Fruit fly (Drosophila melanogaster) whole organism, wandering third instar larva: Measurements from ENCODE around the gene barr.

Experiments
- Abd-B ChIP-seq: fragments of >200 bp; optimal IDR thresholded peaks from 2 replicates; lab custom pipeline; 2017; ENCODE audit warnings: missing biosample characterization, missing genetic modification characterization
- CG32264 ChIP-seq: fragments of 200-800 bp; sonication (Bioruptor generic); optimal IDR thresholded peaks from 2 replicates; lab custom pipeline; 2016; ENCODE audit warnings: missing biosample characterization, missing genetic modification characterization
- CG9705 ChIP-seq: fragments of 200-800 bp; sonication (Bioruptor generic); optimal IDR thresholded peaks from 2 replicates; lab custom pipeline; 2018; ENCODE audit warnings: missing biosample characterization, mild to moderate bottlenecking, missing genetic modification characterization
- CrebA ChIP-seq: fragments of 200-800 bp; sonication (Bioruptor generic); optimal IDR thresholded peaks from 2 replicates; lab custom pipeline; 2016; ENCODE audit warnings: missing biosample characterization, mild to moderate bottlenecking, missing genetic modification characterization, borderline replicate concordance
- Dfd ChIP-seq: fragments of >200 bp; optimal IDR thresholded peaks from 2 replicates; lab custom pipeline; 2017; ENCODE audit warnings: missing biosample characterization, missing genetic modification characterization
- Dif ChIP-seq: fragments of 200-275, 200-300 bp; sonication (Bioruptor generic); optimal IDR thresholded peaks from 2 replicates; lab custom pipeline; 2018; ENCODE audit warnings: missing biosample characterization, missing genetic modification characterization; ENCODE audit not compliant: partially characterized antibody
- GATAd ChIP-seq: sonication (Bioruptor generic); optimal IDR thresholded peaks from 2 replicates; lab custom pipeline; 2016; ENCODE audit warnings: missing biosample characterization, missing genetic modification characterization
- HLH106 ChIP-seq: fragments of 200-800 bp; optimal IDR thresholded peaks from 3 replicates; lab custom pipeline; 2019; ENCODE audit warnings: missing biosample characterization, mild to moderate bottlenecking, missing genetic modification characterization, moderate library complexity
- Hnf4 ChIP-seq: fragments of 200-800 bp; sonication (Bioruptor generic); optimal IDR thresholded peaks from 2 replicates; lab custom pipeline; 2016; ENCODE audit warnings: missing biosample characterization, mild to moderate bottlenecking, missing genetic modification characterization
- Hr78 ChIP-seq: fragments of >200 bp; optimal IDR thresholded peaks from 2 replicates; lab custom pipeline; 2017; ENCODE audit warnings: missing biosample characterization, missing genetic modification characterization
- Hr83 ChIP-seq: fragments of 200-300 bp; sonication (Bioruptor generic); optimal IDR thresholded peaks from 2 replicates; lab custom pipeline; 2016; ENCODE audit warnings: missing biosample characterization, mild to moderate bottlenecking, missing genetic modification characterization, moderate library complexity; ENCODE audit not compliant: poor library complexity, severe bottlenecking
- Jra ChIP-seq: sonication (Bioruptor generic); optimal IDR thresholded peaks from 2 replicates; lab custom pipeline; 2016; ENCODE audit warnings: missing biosample characterization, missing genetic modification characterization
- Mio ChIP-seq: sonication (Bioruptor generic); optimal IDR thresholded peaks from 2 replicates; lab custom pipeline; 2016; ENCODE audit warnings: missing biosample characterization, missing genetic modification characterization
- Myc ChIP-seq: fragments of >200 bp; optimal IDR thresholded peaks from 2 replicates; lab custom pipeline; 2017
- N ChIP-seq: fragments of >200 bp; optimal IDR thresholded peaks from 2 replicates; lab custom pipeline; 2018; ENCODE audit warnings: missing biosample characterization, missing external identifiers, missing genetic modification characterization
- OdsH ChIP-seq: fragments of 200-800 bp; sonication (Bioruptor generic); optimal IDR thresholded peaks from 2 replicates; lab custom pipeline; 2016; ENCODE audit warnings: missing biosample characterization, mild to moderate bottlenecking, missing genetic modification characterization
- Rel ChIP-seq, 2 experiments: fragments of 200-800 bp; sonication (Bioruptor generic) in 1 of 2; optimal IDR thresholded peaks; 2 replicates in 1 of 2; 3 replicates in 1 of 2; lab custom pipeline; 2016 to 2019; ENCODE audit warnings: mild to moderate bottlenecking in 2 of 2, missing biosample characterization in 2 of 2, missing genetic modification characterization in 2 of 2, moderate library complexity in 1 of 2
- Sp1 ChIP-seq: fragments of 200-800 bp; sonication (Bioruptor generic); optimal IDR thresholded peaks from 3 replicates; lab custom pipeline; 2019; ENCODE audit warnings: missing biosample characterization, mild to moderate bottlenecking, missing genetic modification characterization, moderate library complexity
- Vsx2 ChIP-seq: fragments of 200-300, 225-300 bp; sonication (Bioruptor generic); optimal IDR thresholded peaks from 2 replicates; lab custom pipeline; 2018; ENCODE audit warnings: missing biosample characterization, missing genetic modification characterization; ENCODE audit not compliant: partially characterized antibody
- br ChIP-seq: fragments of 200-800 bp; sonication (Bioruptor generic); optimal IDR thresholded peaks from 2 replicates; lab custom pipeline; 2016; ENCODE audit warnings: missing biosample characterization, missing genetic modification characterization
- brk ChIP-seq: fragments of 200-800 bp; sonication (Bioruptor generic); optimal IDR thresholded peaks from 2 replicates; lab custom pipeline; 2016; ENCODE audit warnings: missing biosample characterization, mild to moderate bottlenecking, missing genetic modification characterization
- dl ChIP-seq, 2 experiments: fragments of 175-275, 200-275 bp in 1 of 2; fragments of 200-275 bp in 1 of 2; sonication (Bioruptor generic); optimal IDR thresholded peaks; lab custom pipeline; 2018; ENCODE audit warnings: mild to moderate bottlenecking in 2 of 2, missing biosample characterization in 2 of 2, missing genetic modification characterization in 2 of 2, moderate library complexity in 2 of 2; ENCODE audit not compliant: partially characterized antibody in 2 of 2, insufficient read depth in 1 of 2
- dmrt93B ChIP-seq: fragments of 200-800 bp; sonication (Bioruptor generic); optimal IDR thresholded peaks from 2 replicates; lab custom pipeline; 2018; ENCODE audit warnings: missing biosample characterization, mild to moderate bottlenecking, missing genetic modification characterization
- dsf ChIP-seq: sonication (Bioruptor generic); optimal IDR thresholded peaks from 2 replicates; lab custom pipeline; 2016; ENCODE audit warnings: missing biosample characterization, missing genetic modification characterization, borderline replicate concordance
- ey ChIP-seq: fragments of 200-800 bp; sonication (Bioruptor generic); optimal IDR thresholded peaks from 2 replicates; lab custom pipeline; 2016; ENCODE audit warnings: missing biosample characterization, missing genetic modification characterization
- foxo ChIP-seq, 2 experiments: fragments of 200-800 bp; sonication (Bioruptor generic); optimal IDR thresholded peaks; 2 replicates in 1 of 2; 3 replicates in 1 of 2; lab custom pipeline; 2016 to 2017; ENCODE audit warnings: missing biosample characterization in 2 of 2, missing genetic modification characterization in 2 of 2
- fru ChIP-seq: fragments of 200-800 bp; sonication (Bioruptor generic); optimal IDR thresholded peaks from 3 replicates; lab custom pipeline; 2016; ENCODE audit warnings: missing biosample characterization, mild to moderate bottlenecking, missing genetic modification characterization
- h ChIP-seq: fragments of 200-800 bp; sonication (Bioruptor generic); optimal IDR thresholded peaks from 3 replicates; lab custom pipeline; 2016; ENCODE audit warnings: missing biosample characterization, mild to moderate bottlenecking, missing genetic modification characterization
- jim ChIP-seq: fragments of 175-275, 200-325 bp; sonication (Bioruptor generic); optimal IDR thresholded peaks from 2 replicates; lab custom pipeline; 2016; ENCODE audit warnings: missing biosample characterization, mild to moderate bottlenecking, missing genetic modification characterization
- lola ChIP-seq: fragments of >200 bp; optimal IDR thresholded peaks from 2 replicates; lab custom pipeline; 2017; ENCODE audit warnings: missing biosample characterization, missing genetic modification characterization
- pan ChIP-seq: fragments of >200 bp; optimal IDR thresholded peaks from 2 replicates; lab custom pipeline; 2017
- psq ChIP-seq: fragments of 200-800 bp; sonication (Bioruptor generic); optimal IDR thresholded peaks from 3 replicates; lab custom pipeline; 2017; ENCODE audit warnings: missing biosample characterization, mild to moderate bottlenecking, missing genetic modification characterization, moderate library complexity
- rgr ChIP-seq: fragments of 200-800 bp; sonication (Bioruptor generic); optimal IDR thresholded peaks from 3 replicates; lab custom pipeline; 2016; ENCODE audit warnings: missing biosample characterization, mild to moderate bottlenecking, missing genetic modification characterization
- sage ChIP-seq: fragments of 200-800 bp; sonication (Bioruptor generic); optimal IDR thresholded peaks from 2 replicates; lab custom pipeline; 2016; ENCODE audit warnings: missing biosample characterization, mild to moderate bottlenecking, missing genetic modification characterization
- sv ChIP-seq: fragments of 200-800 bp; sonication (Bioruptor generic); optimal IDR thresholded peaks from 3 replicates; lab custom pipeline; 2016; ENCODE audit warnings: missing biosample characterization, missing genetic modification characterization
- tai ChIP-seq: sonication (Bioruptor generic); optimal IDR thresholded peaks from 2 replicates; lab custom pipeline; 2016; ENCODE audit warnings: missing biosample characterization, missing genetic modification characterization
- usp ChIP-seq: fragments of >200 bp; optimal IDR thresholded peaks from 2 replicates; lab custom pipeline; 2017; ENCODE audit warnings: missing biosample characterization, missing genetic modification characterization
- woc ChIP-seq: sonication (Bioruptor generic); optimal IDR thresholded peaks from 2 replicates; lab custom pipeline; 2016; ENCODE audit warnings: missing biosample characterization, mild to moderate bottlenecking, missing genetic modification characterization

barr gene

dm6 chr2L:20093794-20094193 is 32.6 kb upstream of the barr start, which contains the start of the genes Taf13 and nesd:
Gene Taf13 (minus strand): TSS chr2L:20093849.
Gene nesd (plus strand): TSS chr2L:20093972.
- TF ChIP-seq Rel (GFP tag; optimal IDR thresholded peaks at IDR 0.05; lab: Kevin White, UChicago): no peak
- peak; percentile 37 for TF ChIP-seq Rel (tag; optimal IDR thresholded peaks at IDR 0.05; lab: Kevin White, UChicago)
- no peak for TF ChIP-seq Hr83 (GFP tag; lab: Kevin White, UChicago)
- TF ChIP-seq sv (GFP tag; lab: Kevin White, UChicago): peak; percentile 36
- TF ChIP-seq usp (GFP tag; lab: Kevin White, UChicago): no peak
- TF ChIP-seq Dfd: no peak
- TF ChIP-seq HLH106 (tag; lab: Kevin White, UChicago): peak; percentile 61
- peak; percentile 7 for TF ChIP-seq psq (GFP tag; lab: Kevin White, UChicago)
- peak in 1 of 2 experiments; percentile 63 for TF ChIP-seq foxo (GFP tag; optimal IDR thresholded peaks at IDR 0.05; lab: Kevin White, UChicago)
- no peak for TF ChIP-seq dl (GFP tag; optimal IDR thresholded peaks at IDR 0.05; lab: Kevin White, UChicago; ENCODE audit: insufficient read depth in 1 of 2, partially characterized antibody in 2 of 2)
- TF ChIP-seq Hnf4 (GFP tag; lab: Kevin White, UChicago): peak; percentile 55
- TF ChIP-seq CrebA (GFP tag; lab: Kevin White, UChicago): no peak
- TF ChIP-seq Jra (GFP tag; lab: Kevin White, UChicago): peak; percentile 35
- no peak for TF ChIP-seq Dif (GFP tag; lab: Kevin White, UChicago)
- peak; percentile 37 for TF ChIP-seq fru
- peak; percentile 16 for TF ChIP-seq br (GFP tag; lab: Kevin White, UChicago)
- peak; percentile 88 for TF ChIP-seq woc
- TF ChIP-seq rgr (GFP tag; lab: Kevin White, UChicago): peak; percentile 55
- no peak for TF ChIP-seq Hr78 (GFP tag; lab: Kevin White, UChicago)
- TF ChIP-seq sage: no peak
- no peak for TF ChIP-seq dsf
- TF ChIP-seq Abd-B (GFP tag; lab: Kevin White, UChicago): no peak
- TF ChIP-seq N: no peak
- peak; percentile 61 for TF ChIP-seq Sp1 (GFP tag; lab: Kevin White, UChicago)
- no peak for TF ChIP-seq jim (GFP tag; lab: Kevin White, UChicago)
- no peak for TF ChIP-seq pan
- TF ChIP-seq tai (GFP tag; lab: Kevin White, UChicago): no peak
- TF ChIP-seq lola (GFP tag; lab: Kevin White, UChicago): no peak
- TF ChIP-seq h: peak; percentile 56
- peak; percentile 18 for TF ChIP-seq CG9705
- no peak for TF ChIP-seq CG32264
- TF ChIP-seq brk: no peak
- TF ChIP-seq GATAd (GFP tag; lab: Kevin White, UChicago): no peak
- peak; percentile 23 for TF ChIP-seq OdsH (GFP tag; lab: Kevin White, UChicago)
- peak; percentile 14 for TF ChIP-seq ey (GFP tag; lab: Kevin White, UChicago)
- no peak for TF ChIP-seq Vsx2 (GFP tag; lab: Kevin White, UChicago)
- peak; percentile 96 for TF ChIP-seq Myc
- TF ChIP-seq Mio: no peak
- peak; percentile 17 for TF ChIP-seq dmrt93B (GFP tag; lab: Kevin White, UChicago)

dm6 chr2L:20091094-20091679 is 30.0 kb upstream of the barr start, which contains the start of the genes CG10747 and Pyroxd1:
Gene CG10747 (minus strand): TSS chr2L:20091348.
Gene Pyroxd1 (plus strand): TSS chr2L:20091435.
- peak; percentile 98 for TF ChIP-seq dmrt93B (GFP tag; lab: Kevin White, UChicago)
- TF ChIP-seq psq (GFP tag; lab: Kevin White, UChicago): peak; percentile 95
- no peak for TF ChIP-seq Dif (GFP tag; lab: Kevin White, UChicago)
- TF ChIP-seq GATAd (GFP tag; lab: Kevin White, UChicago): no peak
- TF ChIP-seq OdsH (GFP tag; lab: Kevin White, UChicago): peak; percentile 98
- TF ChIP-seq jim (GFP tag; lab: Kevin White, UChicago): peak; percentile 63
- TF ChIP-seq brk: no peak
- TF ChIP-seq sage: peak; percentile 97
- TF ChIP-seq Sp1 (GFP tag; lab: Kevin White, UChicago): peak; percentile 99
- TF ChIP-seq dl (GFP tag; optimal IDR thresholded peaks at IDR 0.05; lab: Kevin White, UChicago; ENCODE audit: insufficient read depth in 1 of 2, partially characterized antibody in 2 of 2): no peak
- no peak for TF ChIP-seq CrebA (GFP tag; lab: Kevin White, UChicago)
- peak; percentile 98 for TF ChIP-seq sv (GFP tag; lab: Kevin White, UChicago)
- TF ChIP-seq Hnf4 (GFP tag; lab: Kevin White, UChicago): peak; percentile 97
- peak; percentile 93 for TF ChIP-seq dsf
- peak; percentile 99 for TF ChIP-seq h
- peak; percentile 76 for TF ChIP-seq Mio
- peak; percentile 98 for TF ChIP-seq br (GFP tag; lab: Kevin White, UChicago)
- TF ChIP-seq lola (GFP tag; lab: Kevin White, UChicago): no peak
- TF ChIP-seq Dfd: peak; percentile 96
- TF ChIP-seq woc: peak; percentile 98
- TF ChIP-seq Abd-B (GFP tag; lab: Kevin White, UChicago): no peak
- TF ChIP-seq N: no peak
- peak; percentile 94 for TF ChIP-seq CG32264
- no peak for TF ChIP-seq tai (GFP tag; lab: Kevin White, UChicago)
- peak; percentile 96 for TF ChIP-seq Jra (GFP tag; lab: Kevin White, UChicago)
- peak; percentile 81 for TF ChIP-seq Hr83 (GFP tag; lab: Kevin White, UChicago)
- no peak for TF ChIP-seq usp (GFP tag; lab: Kevin White, UChicago)
- peak; percentile 98 for TF ChIP-seq ey (GFP tag; lab: Kevin White, UChicago)
- TF ChIP-seq fru: peak; percentile 98
- peak; percentile 92 for TF ChIP-seq Rel (GFP tag; optimal IDR thresholded peaks at IDR 0.05; lab: Kevin White, UChicago)
- peak; percentile 90 for TF ChIP-seq Rel (tag; optimal IDR thresholded peaks at IDR 0.05; lab: Kevin White, UChicago)
- TF ChIP-seq Hr78 (GFP tag; lab: Kevin White, UChicago): no peak
- TF ChIP-seq rgr (GFP tag; lab: Kevin White, UChicago): peak; percentile 98
- no peak for TF ChIP-seq Myc
- TF ChIP-seq HLH106 (tag; lab: Kevin White, UChicago): peak; percentile 99
- TF ChIP-seq CG9705: peak; percentile 97
- peak; percentile 89 to 99 for TF ChIP-seq foxo (GFP tag; optimal IDR thresholded peaks at IDR 0.05; lab: Kevin White, UChicago)
- TF ChIP-seq Vsx2 (GFP tag; lab: Kevin White, UChicago): no peak
- no peak for TF ChIP-seq pan
